Worm (Caenorhabditis elegans): ENCODE measurements around the gene ugt-12.

ce11 chrV:4884490-4884889, 4.9 kb downstream of the ugt-12 start, which contains the start of gene T19H12.12:
- TF ChIP-seq Y105C5A.15 (GFP tag; IDR thresholded peaks at IDR 0.05) (no peak), mdl-1 (tag; optimal IDR thresholded peaks at IDR 0.05) (no peak), unc-39 (tag; optimal IDR thresholded peaks at IDR 0.05) (no peak), nhr-237 (tag; optimal IDR thresholded peaks at IDR 0.05) (no peak), pqm-1 (tag; optimal IDR thresholded peaks at IDR 0.05) (no peak), mdt-29 (GFP tag; IDR thresholded peaks at IDR 0.05) (no peak), aly-2 (tag; optimal IDR thresholded peaks at IDR 0.05) (no peak), ceh-28 (tag; optimal IDR thresholded peaks at IDR 0.05) (no peak), zip-11 (GFP tag; IDR thresholded peaks at IDR 0.05) (no peak)
